Worm (Caenorhabditis elegans) whole organism, young adult: ENCODE data around the gene T16G1.13.

Source experiments
- D2030.7 ChIP-seq: fragments of 200-800 bp; sonication (Bioruptor generic); IDR thresholded peaks from 2 replicates; pipeline ENCODE4 v1.3.6; 2022; ENCODE audit warnings: missing genetic modification reagents, missing genetic modification characterization, missing compliant biosample characterization
- F10E7.11 ChIP-seq: sonication (generic microtip); optimal IDR thresholded peaks from 2 replicates; lab custom pipeline; 2017; ENCODE audit warnings: mild to moderate bottlenecking, missing genetic modification characterization, moderate library complexity, missing compliant biosample characterization
- F22D6.2 ChIP-seq: sonication (generic microtip); optimal IDR thresholded peaks from 2 replicates; lab custom pipeline; 2016; ENCODE audit warnings: mild to moderate bottlenecking, missing genetic modification characterization, missing compliant biosample characterization
- F33H1.4 ChIP-seq: fragments of 200-800 bp; sonication (Bioruptor generic); IDR thresholded peaks from 2 replicates; pipeline ENCODE4 v1.3.6; 2022; ENCODE audit warnings: missing genetic modification reagents, missing genetic modification characterization, missing compliant biosample characterization
- F57A8.1 ChIP-seq: fragments of 200-800 bp; sonication (Bioruptor generic); optimal IDR thresholded peaks from 2 replicates; lab custom pipeline; 2018; ENCODE audit warnings: mild to moderate bottlenecking, missing genetic modification characterization, moderate library complexity, missing compliant biosample characterization
- F57C9.4 ChIP-seq: sonication (generic microtip); optimal IDR thresholded peaks from 2 replicates; lab custom pipeline; 2017; ENCODE audit warnings: mild to moderate bottlenecking, missing genetic modification characterization, missing compliant biosample characterization
- K12H6.12 ChIP-seq: fragments of 200-800 bp; sonication (Bioruptor generic); optimal IDR thresholded peaks from 2 replicates; lab custom pipeline; 2018; ENCODE audit warnings: mild to moderate bottlenecking, missing genetic modification characterization, missing compliant biosample characterization
- Y56A3A.18 ChIP-seq: fragments of 200-800 bp; sonication (Bioruptor generic); IDR thresholded peaks from 2 replicates; pipeline ENCODE4 v1.3.6; 2022; ENCODE audit warnings: missing genetic modification reagents, missing genetic modification characterization, missing compliant biosample characterization
- atf-7 ChIP-seq: sonication (generic microtip); optimal IDR thresholded peaks from 2 replicates; lab custom pipeline; 2017; ENCODE audit warnings: mild to moderate bottlenecking, missing genetic modification characterization, missing compliant biosample characterization
- attf-3 ChIP-seq: fragments of 200-800 bp; sonication (Bioruptor generic); conservative IDR thresholded peaks from 2 replicates; pipeline ENCODE4 v1.3.6; 2022; ENCODE audit warnings: missing genetic modification reagents, missing genetic modification characterization, missing compliant biosample characterization
- bed-1 ChIP-seq: fragments of 200-800 bp; sonication (Bioruptor generic); IDR thresholded peaks from 2 replicates; pipeline ENCODE4 v1.3.6; 2022; ENCODE audit warnings: missing genetic modification reagents, missing genetic modification characterization, missing compliant biosample characterization
- ceh-100 ChIP-seq: fragments of 200-800 bp; sonication (Bioruptor generic); IDR thresholded peaks from 2 replicates; pipeline ENCODE4 v1.3.6; 2022; ENCODE audit warnings: missing genetic modification reagents, missing genetic modification characterization, missing compliant biosample characterization
- ceh-79 ChIP-seq: sonication (generic microtip); optimal IDR thresholded peaks from 2 replicates; lab custom pipeline; 2017; ENCODE audit warnings: mild to moderate bottlenecking, missing genetic modification characterization, missing compliant biosample characterization
- ceh-91 ChIP-seq: fragments of 200-800 bp; sonication (Bioruptor generic); IDR thresholded peaks from 2 replicates; pipeline ENCODE4 v1.3.6; 2022; ENCODE audit warnings: missing genetic modification reagents, missing genetic modification characterization, missing compliant biosample characterization
- die-1 ChIP-seq: sonication (generic microtip); optimal IDR thresholded peaks from 2 replicates; lab custom pipeline; 2016; ENCODE audit warnings: missing genotype, mild to moderate bottlenecking, missing genetic modification characterization, missing compliant biosample characterization
- dox-1 ChIP-seq: fragments of 200-800 bp; sonication (Bioruptor generic); IDR thresholded peaks from 2 replicates; pipeline ENCODE4 v1.3.6; 2022; ENCODE audit warnings: missing genetic modification reagents, missing genetic modification characterization, missing compliant biosample characterization
- dpl-1 ChIP-seq: fragments of 150-350 bp; optimal IDR thresholded peaks from 2 replicates; lab custom pipeline; 2014; ENCODE audit warnings: missing biosample characterization, missing genetic modification reagents, missing genetic modification characterization
- egl-18 ChIP-seq: fragments of 200-800 bp; sonication (Bioruptor generic); IDR thresholded peaks from 2 replicates; pipeline ENCODE4 v1.3.6; 2022; ENCODE audit warnings: missing genetic modification reagents, missing genetic modification characterization, missing compliant biosample characterization
- egl-44 ChIP-seq: fragments of 200-800 bp; sonication (Bioruptor generic); IDR thresholded peaks from 2 replicates; pipeline ENCODE4 v1.3.6; 2022; ENCODE audit warnings: missing genetic modification reagents, missing genetic modification characterization, missing compliant biosample characterization
- ekl-4 ChIP-seq: fragments of 200-800 bp; sonication (Bioruptor generic); IDR thresholded peaks from 2 replicates; pipeline ENCODE4 v1.3.6; 2022; ENCODE audit warnings: missing genetic modification reagents, missing genetic modification characterization, missing compliant biosample characterization
- ets-4 ChIP-seq: fragments of 200-800 bp; sonication (Bioruptor generic); optimal IDR thresholded peaks from 2 replicates; lab custom pipeline; 2018; ENCODE audit warnings: mild to moderate bottlenecking, missing genetic modification characterization, missing compliant biosample characterization
- him-1 ChIP-seq: sonication (generic microtip); optimal IDR thresholded peaks from 2 replicates; lab custom pipeline; 2016; ENCODE audit warnings: missing genotype, missing genetic modification reagents, missing genetic modification characterization, missing compliant biosample characterization
- hlh-12 ChIP-seq: sonication (generic microtip); optimal IDR thresholded peaks from 2 replicates; lab custom pipeline; 2016; ENCODE audit warnings: missing genetic modification characterization, missing compliant biosample characterization
- lir-1 ChIP-seq: fragments of 200-800 bp; sonication (Bioruptor generic); conservative IDR thresholded peaks from 2 replicates; pipeline ENCODE4 v1.3.6; 2022; ENCODE audit warnings: missing genetic modification reagents, missing genetic modification characterization, missing compliant biosample characterization
- lsl-1 ChIP-seq: fragments of 200-800 bp; sonication (Bioruptor generic); optimal IDR thresholded peaks from 2 replicates; lab custom pipeline; 2018; ENCODE audit warnings: mild to moderate bottlenecking, missing genetic modification characterization, moderate library complexity, missing compliant biosample characterization
- madf-6 ChIP-seq: fragments of 200-800 bp; sonication (Bioruptor generic); IDR thresholded peaks from 2 replicates; pipeline ENCODE4 v1.3.6; 2022; ENCODE audit warnings: missing genetic modification reagents, missing genetic modification characterization, missing compliant biosample characterization
- nhr-27 ChIP-seq: fragments of 200-800 bp; sonication (Bioruptor generic); optimal IDR thresholded peaks from 2 replicates; lab custom pipeline; 2018; ENCODE audit warnings: mild to moderate bottlenecking, missing genetic modification characterization, moderate library complexity, missing compliant biosample characterization
- nhr-80 ChIP-seq: sonication (generic microtip); optimal IDR thresholded peaks from 2 replicates; lab custom pipeline; 2016; ENCODE audit warnings: missing genetic modification characterization, missing compliant biosample characterization
- nhr-90 ChIP-seq: sonication (generic microtip); optimal IDR thresholded peaks from 2 replicates; lab custom pipeline; 2016; ENCODE audit warnings: missing genotype, mild to moderate bottlenecking, missing genetic modification characterization, missing compliant biosample characterization
- pha-4 ChIP-seq: fragments of 150-350 bp; sonication (generic microtip); optimal IDR thresholded peaks from 2 replicates; lab custom pipeline; 2014; ENCODE audit warnings: missing biosample characterization, missing genetic modification reagents, missing genetic modification characterization
- rpc-1 ChIP-seq, 2 experiments: fragments of 150-350 bp in 1 of 2; sonication (generic microtip) in 1 of 2; optimal IDR thresholded peaks; 2 replicates each; lab custom pipeline; 2014 to 2018; ENCODE audit warnings: missing biosample characterization in 1 of 2, missing genetic modification characterization in 1 of 2, missing genetic modification reagents in 1 of 2, missing genotype in 1 of 2
- snpc-1.3 ChIP-seq: sonication (generic microtip); optimal IDR thresholded peaks from 2 replicates; lab custom pipeline; 2017; ENCODE audit warnings: missing genetic modification characterization, mild to moderate bottlenecking, missing compliant biosample characterization, antibody characterized with exemption, moderate library complexity, missing genotype, missing genetic modification reagents; ENCODE audit not compliant: insufficient read depth
- xnd-1 ChIP-seq: sonication (generic microtip); optimal IDR thresholded peaks from 2 replicates; lab custom pipeline; 2016; ENCODE audit warnings: missing genotype, missing genetic modification reagents, missing genetic modification characterization, missing compliant biosample characterization
- ztf-22 ChIP-seq: fragments of 200-800 bp; sonication (Bioruptor generic); optimal IDR thresholded peaks from 2 replicates; lab custom pipeline; 2018; ENCODE audit warnings: mild to moderate bottlenecking, missing genetic modification characterization, moderate library complexity, missing compliant biosample characterization
- ztf-25 ChIP-seq: fragments of 200-800 bp; sonication (Bioruptor generic); IDR thresholded peaks from 2 replicates; pipeline ENCODE4 v1.3.6; 2022; ENCODE audit warnings: missing genetic modification reagents, missing genetic modification characterization, missing compliant biosample characterization

T16G1.13 gene

DNA sequence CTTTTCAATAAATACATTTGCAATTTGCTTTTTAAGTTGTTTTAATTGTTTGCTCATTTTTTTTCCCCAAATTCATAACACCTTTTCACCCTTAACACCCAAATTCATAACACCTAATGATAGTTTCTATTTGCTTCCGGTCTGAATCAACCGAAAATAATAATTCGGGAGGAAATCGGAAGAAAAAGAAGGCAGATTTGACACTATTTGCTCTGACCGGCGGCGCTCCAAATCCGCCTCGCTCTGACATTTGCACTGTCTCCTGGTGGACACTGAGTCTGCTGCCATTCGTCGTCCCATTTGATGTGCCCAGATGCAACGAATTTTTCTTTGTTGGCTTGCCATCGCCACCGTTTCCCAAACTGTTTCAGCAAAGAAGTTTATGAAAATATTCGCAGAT is 25.6 kb upstream of the T16G1.13 start, which contains the start of gene pqn-67:
Gene pqn-67 (plus strand): TSS at position 301 of the 400 bp plus-strand sequence.
- TF ChIP-seq F33H1.4 (GFP tag; lab: Robert Waterston, UW) (no peak), ztf-25 (GFP tag; lab: Robert Waterston, UW) (no peak), nhr-27 (tag; lab: Kevin White, UChicago) (no peak)

DNA sequence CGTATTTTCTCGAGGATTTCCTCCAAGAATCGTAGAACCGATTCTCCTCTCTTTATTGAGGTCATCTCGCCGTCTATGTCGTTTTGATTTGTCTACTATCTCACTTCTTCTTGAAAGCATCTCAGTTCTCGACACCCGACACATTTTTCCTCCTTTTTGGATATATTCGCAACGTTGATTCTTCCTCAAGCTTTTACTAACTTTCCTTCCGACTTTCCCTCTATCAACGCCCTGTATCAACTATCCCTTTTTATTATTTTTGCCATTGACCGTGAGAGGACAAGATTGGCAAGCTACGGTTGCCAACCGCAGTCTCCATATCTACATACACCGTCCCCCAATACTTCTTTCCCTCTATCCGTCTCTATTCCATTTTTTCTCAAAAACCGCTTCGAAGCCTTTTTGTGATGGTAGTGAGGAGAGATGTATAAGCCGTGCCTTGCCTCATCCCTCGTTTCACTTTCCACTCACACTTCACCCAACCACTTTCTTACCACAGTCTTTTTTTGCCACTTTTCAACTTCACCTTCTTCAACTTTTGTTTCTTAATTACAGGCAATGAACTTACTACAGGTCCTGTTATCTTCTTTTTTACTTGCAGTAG is 20.7 kb upstream of the T16G1.13 start, which contains the start of gene T16G1.2:
Gene T16G1.2 (plus strand): TSS at position 554 of the 604 bp plus-strand sequence.
- no peak for TF ChIP-seq ceh-100 (GFP tag; lab: Robert Waterston, UW)
- no peak for TF ChIP-seq lir-1 (GFP tag; lab: Robert Waterston, UW)
- TF ChIP-seq lsl-1 (GFP tag; lab: Kevin White, UChicago): no peak
- TF ChIP-seq ets-4: no peak
- no peak for TF ChIP-seq ceh-79 (tag; lab: Kevin White, UChicago)
- no peak for TF ChIP-seq K12H6.12 (tag; lab: Kevin White, UChicago)
- no peak for TF ChIP-seq egl-44 (GFP tag; lab: Robert Waterston, UW)
- no peak for TF ChIP-seq F22D6.2
- TF ChIP-seq die-1: no peak
- no peak for TF ChIP-seq F10E7.11 (tag; lab: Kevin White, UChicago)
- no peak for TF ChIP-seq F57A8.1 (GFP tag; lab: Kevin White, UChicago)
- no peak for TF ChIP-seq egl-18 (GFP tag; lab: Robert Waterston, UW)

DNA sequence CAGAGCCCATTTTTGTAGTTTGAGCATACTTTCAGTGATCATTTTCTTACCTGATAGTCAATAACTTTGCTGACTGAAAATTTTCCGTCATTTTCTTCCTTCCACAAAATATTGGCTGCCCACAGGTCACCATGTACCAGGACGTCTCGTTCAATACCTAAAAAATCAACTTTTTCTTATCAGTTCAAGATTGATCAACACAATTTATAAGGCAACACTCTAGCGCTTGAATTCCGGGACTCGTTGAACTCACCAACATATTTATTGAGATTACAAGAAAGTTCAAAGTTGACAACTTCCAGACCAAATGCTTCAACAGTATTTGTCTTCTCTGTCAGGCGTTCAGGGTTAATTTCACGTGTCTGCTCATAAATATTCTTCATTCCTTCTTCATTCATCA is 16.1 kb upstream of the T16G1.13 start:
- TF ChIP-seq madf-6 (GFP tag; lab: Robert Waterston, UW): no peak
- TF ChIP-seq rpc-1 (optimal IDR thresholded peaks at IDR 0.05; lab: Kevin White, UChicago): no peak
- no peak for TF ChIP-seq rpc-1 (tag; optimal IDR thresholded peaks at IDR 0.05; lab: Kevin White, UChicago)
- TF ChIP-seq snpc-1.3: no peak
- peak; percentile 78 for TF ChIP-seq nhr-80
- TF ChIP-seq xnd-1 (tag; lab: Kevin White, UChicago): no peak
- TF ChIP-seq pha-4 (tag; lab: Kevin White, UChicago): no peak
- TF ChIP-seq dox-1 (GFP tag; lab: Robert Waterston, UW): no peak
- TF ChIP-seq nhr-27 (tag; lab: Kevin White, UChicago): no peak

DNA sequence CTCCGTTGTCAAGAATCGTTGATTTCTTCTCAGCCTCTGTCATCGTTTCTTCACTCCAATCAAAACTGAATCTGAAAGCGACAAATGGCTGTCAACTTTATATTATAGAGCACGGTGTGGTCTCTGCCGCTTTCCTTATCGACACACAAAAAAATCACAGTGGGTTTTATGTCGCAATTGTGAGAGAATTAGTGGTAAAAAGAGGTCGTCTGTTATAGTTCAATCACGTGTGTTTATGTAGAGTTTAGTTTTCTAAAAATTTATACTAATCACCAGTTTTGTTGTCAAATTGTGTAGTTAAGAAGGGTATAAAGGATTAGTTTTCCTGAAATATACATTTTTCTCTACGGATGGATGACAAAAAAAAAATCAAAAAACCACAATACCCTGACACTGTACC is 14.7 kb upstream of the T16G1.13 start, which contains the start of gene T16G1.7:
Gene T16G1.7 (minus strand): TSS at position 137 of the 400 bp plus-strand sequence.
- TF ChIP-seq F57C9.4 (tag; lab: Kevin White, UChicago) (no peak), D2030.7 (GFP tag; lab: Robert Waterston, UW) (no peak), die-1 (no peak), ekl-4 (no peak), atf-7 (peak; percentile 12), ets-4 (peak; percentile 68), hlh-12 (no peak), Y56A3A.18 (no peak), nhr-80 (peak; percentile 98), him-1 (no peak), xnd-1 (tag; lab: Kevin White, UChicago) (no peak), attf-3 (GFP tag; lab: Robert Waterston, UW) (no peak), ceh-91 (GFP tag; lab: Robert Waterston, UW) (no peak), ztf-22 (peak; percentile 30), dox-1 (GFP tag; lab: Robert Waterston, UW) (peak; percentile 59; the same call in 1 of the 2 replicates), dpl-1 (GFP tag; lab: Kevin White, UChicago) (no peak), nhr-90 (peak; percentile 29), bed-1 (GFP tag; lab: Robert Waterston, UW) (no peak)
